Worm (Caenorhabditis elegans) whole organism, L4 larva: ENCODE measurements around the gene his-73.
A peak's percentile ranks its signal among the peaks of the same experiment; 100 is the strongest.

Source experiments
- R02D3.7 ChIP-seq: fragments of 150-350 bp; sonication (generic microtip); optimal IDR thresholded peaks from 3 replicates; lab custom pipeline; 2014; ENCODE audit warnings: missing biosample characterization, missing genetic modification characterization
- madf-9 ChIP-seq: fragments of 200-800 bp; sonication (Bioruptor generic); conservative IDR thresholded peaks from 2 replicates; pipeline ENCODE4 v1.3.6; 2022; ENCODE audit warnings: missing genetic modification reagents, missing genetic modification characterization, missing compliant biosample characterization
- mep-1 ChIP-seq: fragments of 150-350 bp; sonication (generic microtip); optimal IDR thresholded peaks from 3 replicates; lab custom pipeline; 2014; ENCODE audit warnings: missing biosample characterization, missing genetic modification characterization
- skn-1 ChIP-seq: fragments of 150-350 bp; optimal IDR thresholded peaks from 2 replicates; lab custom pipeline; 2014; ENCODE audit warnings: missing biosample characterization, missing genetic modification characterization

- TF ChIP-seq skn-1 (tag; lab: Kevin White, UChicago) (no peak), R02D3.7 (tag; lab: Kevin White, UChicago) (no peak), madf-9 (GFP tag; lab: Robert Waterston, UW) (no peak), mep-1 (tag; lab: Kevin White, UChicago) (peak; percentile 23)
Measured at ce11 chrII:13189363-13189762, 5.9 kb downstream of the his-73 start.
